Fruit fly (Drosophila melanogaster) whole organism, pupa: ENCODE results near the gene Hr38.

Experiments used
- CG12605 ChIP-seq: fragments of 200-800 bp; sonication (Bioruptor generic); IDR thresholded peaks from 2 replicates; pipeline ENCODE4 v1.3.6; 2022; ENCODE audit warnings: missing biosample characterization, missing genetic modification characterization
- CG17806 ChIP-seq: fragments of 200-800 bp; sonication (Bioruptor generic); optimal IDR thresholded peaks from 2 replicates; lab custom pipeline; 2018; ENCODE audit warnings: missing biosample characterization, mild to moderate bottlenecking, missing genetic modification characterization, moderate library complexity
- CG32121 ChIP-seq: fragments of 200-800 bp; sonication (Bioruptor generic); IDR thresholded peaks from 2 replicates; pipeline ENCODE4 v1.3.6; 2022; ENCODE audit warnings: missing biosample characterization, missing genetic modification characterization
- CG34367 ChIP-seq: fragments of 200-800 bp; sonication (Bioruptor generic); optimal IDR thresholded peaks from 2 replicates; lab custom pipeline; 2018; ENCODE audit warnings: missing biosample characterization, mild to moderate bottlenecking, missing genetic modification characterization
- CG4496 ChIP-seq: fragments of 200-800 bp; sonication (Bioruptor generic); IDR thresholded peaks from 3 replicates; pipeline ENCODE4 v1.3.6; 2022; ENCODE audit warnings: missing biosample characterization, missing genetic modification characterization
- CG8301 ChIP-seq: fragments of 200-800 bp; sonication (Bioruptor generic); optimal IDR thresholded peaks from 2 replicates; lab custom pipeline; 2018; ENCODE audit warnings: missing biosample characterization, mild to moderate bottlenecking, missing genetic modification characterization
- CG9948 ChIP-seq: fragments of 200-800 bp; sonication (Bioruptor generic); optimal IDR thresholded peaks from 2 replicates; lab custom pipeline; 2018; ENCODE audit warnings: missing biosample characterization, mild to moderate bottlenecking, missing genetic modification characterization, moderate library complexity
- D1 ChIP-seq: fragments of 200-800 bp; sonication (Bioruptor generic); optimal IDR thresholded peaks from 2 replicates; lab custom pipeline; 2018; ENCODE audit warnings: missing biosample characterization, mild to moderate bottlenecking, missing genetic modification characterization, moderate library complexity
- EcR ChIP-seq: fragments of 200-800 bp; sonication (Bioruptor generic); optimal IDR thresholded peaks from 3 replicates; lab custom pipeline; 2019; ENCODE audit warnings: missing biosample characterization, missing genetic modification characterization, mild to moderate bottlenecking, moderate library complexity, missing genetic modification reagents
- Ets98B ChIP-seq: fragments of 200-800 bp; sonication (Bioruptor generic); IDR thresholded peaks from 2 replicates; pipeline ENCODE4 v1.3.6; 2022; ENCODE audit warnings: missing biosample characterization, missing genetic modification characterization
- Pif1A ChIP-seq: fragments of 200-800 bp; sonication (Bioruptor generic); optimal IDR thresholded peaks from 3 replicates; lab custom pipeline; 2016; ENCODE audit warnings: missing biosample characterization, missing genetic modification characterization
- Snoo ChIP-seq: fragments of 200-800 bp; sonication (Bioruptor generic); optimal IDR thresholded peaks from 3 replicates; lab custom pipeline; 2017; ENCODE audit warnings: missing biosample characterization, mild to moderate bottlenecking, missing genetic modification characterization, inconsistent platforms
- fd96Ca ChIP-seq: fragments of 200-800 bp; sonication (Bioruptor generic); IDR thresholded peaks from 3 replicates; pipeline ENCODE4 v1.3.6; 2022; ENCODE audit warnings: missing biosample characterization, missing genetic modification characterization
- gl ChIP-seq: fragments of 200-800 bp; sonication (Bioruptor generic); optimal IDR thresholded peaks from 2 replicates; lab custom pipeline; 2018; ENCODE audit warnings: missing biosample characterization, mild to moderate bottlenecking, missing genetic modification characterization

dm6 chr2L:20640617-20641016, 73.8 kb downstream of the Hr38 start, which contains the start of gene Sfp38D:
- TF ChIP-seq D1 (tag; lab: Kevin White, UChicago) (no peak), Ets98B (GFP tag; lab: Robert Waterston, UW) (no peak), CG8301 (no peak), Snoo (tag; lab: Kevin White, UChicago) (no peak), CG12605 (GFP tag; lab: Robert Waterston, UW) (no peak), EcR (GFP tag; lab: Kevin White, UChicago) (no peak), Pif1A (GFP tag; lab: Kevin White, UChicago) (no peak), CG9948 (tag; lab: Kevin White, UChicago) (no peak), CG17806 (no peak), CG4496 (GFP tag; lab: Robert Waterston, UW) (no peak), CG34367 (tag; lab: Kevin White, UChicago) (no peak), gl (tag; lab: Kevin White, UChicago) (no peak), CG32121 (no peak), fd96Ca (no peak)
